Worm (Caenorhabditis elegans) whole organism, L4 larva: ENCODE data around the gene C03B1.6.

ENCODE experiments used
- lin-39 ChIP-seq: fragments of 150-350 bp; optimal IDR thresholded peaks from 2 replicates; lab custom pipeline; 2014; ENCODE audit warnings: missing biosample characterization, missing genetic modification reagents, missing genetic modification characterization
- nhr-28 ChIP-seq: fragments of 150-350 bp; optimal IDR thresholded peaks from 2 replicates; lab custom pipeline; 2014; ENCODE audit warnings: missing biosample characterization, missing genetic modification characterization

ce11 chrX:6388639-6389038 lies 38.5 kb downstream of the C03B1.6 start:
- TF ChIP-seq lin-39 (tag; lab: Kevin White, UChicago) (no peak), nhr-28 (tag; lab: Kevin White, UChicago) (no peak)
